Fruit fly (Drosophila melanogaster) whole organism: ENCODE measurements around the gene CG14710.

Experiments used
- Dll ChIP-seq: fragments of >200 bp; optimal IDR thresholded peaks from 2 replicates; lab custom pipeline; 2017
- EcR ChIP-seq, 2 experiments: fragments of >200 bp; optimal IDR thresholded peaks; 2 replicates each; lab custom pipeline; 2017; ENCODE audit warnings: missing biosample characterization in 2 of 2, missing genetic modification characterization in 2 of 2, missing genetic modification reagents in 2 of 2
- pan ChIP-seq: fragments of >200 bp; optimal IDR thresholded peaks from 2 replicates; lab custom pipeline; 2017
- psq ChIP-seq: fragments of >200 bp; optimal IDR thresholded peaks from 2 replicates; lab custom pipeline; 2017

dm6 chr3R:11637586-11637985 is 17.7 kb downstream of the CG14710 start:
- TF ChIP-seq pan = no peak
- no peak for TF ChIP-seq Dll (lab: Kevin White, UChicago)
- TF ChIP-seq EcR (GFP tag; optimal IDR thresholded peaks at IDR 0.05; lab: Kevin White, UChicago) = no peak
- TF ChIP-seq psq = no peak
